Worm (Caenorhabditis elegans): ENCODE results near the gene Y38H6C.21.

ce11 chrV:20522219-20522618 lies 32.8 kb downstream of the Y38H6C.21 start, which contains the start of the genes Y38H6C.9 and fbxa-150:
- TF ChIP-seq lsy-2 (tag; optimal IDR thresholded peaks at IDR 0.05) (no peak), nhr-237 (tag; optimal IDR thresholded peaks at IDR 0.05) (no peak), ztf-11 (tag; optimal IDR thresholded peaks at IDR 0.05) (no peak), pha-4 (tag; optimal IDR thresholded peaks at IDR 0.05) (no peak), tbx-8 (GFP tag; optimal IDR thresholded peaks at IDR 0.05) (no peak), ceh-83 (GFP tag; optimal IDR thresholded peaks at IDR 0.05) (no peak), ces-1 (GFP tag; optimal IDR thresholded peaks at IDR 0.05) (no peak), lin-13 (tag; optimal IDR thresholded peaks at IDR 0.05) (no peak), elt-3 (tag; optimal IDR thresholded peaks at IDR 0.05) (no peak)
